Worm (Caenorhabditis elegans) whole organism, L1 larva: Measurements from ENCODE around the gene ZK563.7.

Experiments used
- F16B12.6 ChIP-seq: fragments of 150-350 bp; optimal IDR thresholded peaks from 2 replicates; lab custom pipeline; 2014; ENCODE audit warnings: missing biosample characterization, missing genetic modification characterization
- alr-1 ChIP-seq: fragments of 200-800 bp; sonication (Bioruptor generic); optimal IDR thresholded peaks from 2 replicates; lab custom pipeline; 2018; ENCODE audit warnings: borderline replicate concordance, mild to moderate bottlenecking, missing genetic modification characterization, missing compliant biosample characterization
- aly-2 ChIP-seq: fragments of 150-350 bp; optimal IDR thresholded peaks from 2 replicates; lab custom pipeline; 2014; ENCODE audit warnings: missing biosample characterization, missing genetic modification characterization
- ceh-63 ChIP-seq: fragments of 200-800 bp; sonication (Bioruptor generic); optimal IDR thresholded peaks from 2 replicates; lab custom pipeline; 2018; ENCODE audit warnings: mild to moderate bottlenecking, missing genetic modification characterization, missing compliant biosample characterization
- ceh-8 ChIP-seq: fragments of 200-800 bp; sonication (Bioruptor generic); optimal IDR thresholded peaks from 2 replicates; lab custom pipeline; 2018; ENCODE audit warnings: mild to moderate bottlenecking, missing genetic modification characterization, moderate library complexity, missing compliant biosample characterization
- ceh-82 ChIP-seq, 3 experiments: fragments of 150-350 bp in 1 of 3; sonication (generic microtip) in 2 of 3; optimal IDR thresholded peaks; 2 replicates each; lab custom pipeline; 2014 to 2017; ENCODE audit warnings: missing biosample characterization in 3 of 3, missing genetic modification characterization in 3 of 3
- ces-1 ChIP-seq: fragments of 150-350 bp; optimal IDR thresholded peaks from 2 replicates; lab custom pipeline; 2014; ENCODE audit warnings: missing biosample characterization, missing genetic modification reagents, missing genetic modification characterization
- dsc-1 ChIP-seq: sonication (generic microtip); optimal IDR thresholded peaks from 2 replicates; lab custom pipeline; 2016; ENCODE audit warnings: mild to moderate bottlenecking, missing genetic modification characterization, missing compliant biosample characterization
- efl-1 ChIP-seq, 4 experiments: fragments of 150-350 bp; optimal IDR thresholded peaks in 3 of 4; peaks in 1 of 4; 1 replicate in 1 of 4; 2 replicates in 3 of 4; lab custom pipeline; 2014; ENCODE audit warnings: missing biosample characterization in 2 of 4, missing genetic modification characterization in 2 of 4, missing genetic modification reagents in 2 of 4
- hlh-17 ChIP-seq: fragments of 200-800 bp; sonication (Bioruptor generic); optimal IDR thresholded peaks from 2 replicates; lab custom pipeline; 2018; ENCODE audit warnings: missing genetic modification characterization, mild to moderate bottlenecking, missing compliant biosample characterization, moderate library complexity, borderline replicate concordance
- jun-1 ChIP-seq: fragments of 150-350 bp; optimal IDR thresholded peaks from 2 replicates; lab custom pipeline; 2014; ENCODE audit warnings: missing biosample characterization, missing genetic modification reagents, missing genetic modification characterization
- lin-13 ChIP-seq: fragments of 150-350 bp; optimal IDR thresholded peaks from 2 replicates; lab custom pipeline; 2014; ENCODE audit warnings: missing biosample characterization, missing genetic modification reagents, missing genetic modification characterization
- lin-15B ChIP-seq: fragments of 150-350 bp; sonication (generic microtip); optimal IDR thresholded peaks from 3 replicates; lab custom pipeline; 2014; ENCODE audit warnings: missing biosample characterization, missing genetic modification characterization
- lin-35 ChIP-seq, 2 experiments: fragments of 150-350 bp; optimal IDR thresholded peaks; 2 replicates each; lab custom pipeline; 2014; ENCODE audit warnings: missing biosample characterization in 2 of 2, missing genetic modification characterization in 2 of 2, missing genetic modification reagents in 2 of 2
- lin-39 ChIP-seq: fragments of 150-350 bp; optimal IDR thresholded peaks from 2 replicates; lab custom pipeline; 2014; ENCODE audit warnings: missing biosample characterization, missing genetic modification reagents, missing genetic modification characterization
- lsy-2 ChIP-seq, 2 experiments: fragments of 150-350 bp; optimal IDR thresholded peaks; 2 replicates each; lab custom pipeline; 2014; ENCODE audit warnings: missing biosample characterization in 2 of 2, missing genetic modification characterization in 2 of 2
- mab-9 ChIP-seq: fragments of 200-800 bp; sonication (Bioruptor generic); IDR thresholded peaks from 2 replicates; pipeline ENCODE4 v1.3.6; 2022; ENCODE audit warnings: missing genetic modification reagents, missing genetic modification characterization, missing compliant biosample characterization
- mef-2 ChIP-seq: fragments of 150-350 bp; optimal IDR thresholded peaks from 2 replicates; lab custom pipeline; 2014; ENCODE audit warnings: missing biosample characterization, missing genetic modification characterization
- mep-1 ChIP-seq: fragments of 150-350 bp; optimal IDR thresholded peaks from 2 replicates; lab custom pipeline; 2014; ENCODE audit warnings: missing biosample characterization, missing genetic modification characterization
- nhr-11 ChIP-seq: fragments of 150-350 bp; optimal IDR thresholded peaks from 2 replicates; lab custom pipeline; 2014; ENCODE audit warnings: missing biosample characterization, missing genetic modification characterization
- nhr-12 ChIP-seq: sonication (generic microtip); optimal IDR thresholded peaks from 2 replicates; lab custom pipeline; 2017; ENCODE audit warnings: missing biosample characterization, missing genetic modification characterization
- nhr-19 ChIP-seq: fragments of 200-800 bp; sonication (Bioruptor generic); conservative IDR thresholded peaks from 2 replicates; pipeline ENCODE4 v1.3.6; 2022; ENCODE audit warnings: missing genetic modification characterization, missing compliant biosample characterization
- nhr-237 ChIP-seq: fragments of 150-350 bp; optimal IDR thresholded peaks from 2 replicates; lab custom pipeline; 2014; ENCODE audit warnings: missing biosample characterization, missing genetic modification characterization
- nhr-28 ChIP-seq: fragments of 150-350 bp; optimal IDR thresholded peaks from 2 replicates; lab custom pipeline; 2014; ENCODE audit warnings: missing biosample characterization, missing genetic modification characterization
- nhr-47 ChIP-seq: sonication (generic microtip); optimal IDR thresholded peaks from 2 replicates; lab custom pipeline; 2016; ENCODE audit warnings: mild to moderate bottlenecking, missing genetic modification characterization, moderate library complexity, missing compliant biosample characterization
- nhr-71 ChIP-seq: sonication (generic microtip); optimal IDR thresholded peaks from 2 replicates; lab custom pipeline; 2016; ENCODE audit warnings: mild to moderate bottlenecking, missing genetic modification characterization, moderate library complexity, missing compliant biosample characterization
- nhr-76 ChIP-seq: sonication (generic microtip); optimal IDR thresholded peaks from 2 replicates; lab custom pipeline; 2017; ENCODE audit warnings: missing biosample characterization, missing genetic modification characterization
- nhr-85 ChIP-seq: sonication (generic microtip); peaks from one replicate; lab custom pipeline; 2016; ENCODE audit warnings: missing genetic modification characterization, inconsistent platforms, missing compliant biosample characterization
- nhr-90 ChIP-seq: sonication (generic microtip); optimal IDR thresholded peaks from 2 replicates; lab custom pipeline; 2016; ENCODE audit warnings: mild to moderate bottlenecking, missing genetic modification characterization, missing compliant biosample characterization; ENCODE audit not compliant: poor library complexity
- skn-1 ChIP-seq: fragments of 150-350 bp; optimal IDR thresholded peaks from 2 replicates; lab custom pipeline; 2014; ENCODE audit warnings: missing biosample characterization, missing genetic modification characterization
- snu-23 ChIP-seq: sonication (generic microtip); optimal IDR thresholded peaks from 2 replicates; lab custom pipeline; 2016; ENCODE audit warnings: missing genetic modification characterization, missing compliant biosample characterization
- sup-37 ChIP-seq: fragments of 200-800 bp; sonication (Bioruptor generic); optimal IDR thresholded peaks from 2 replicates; lab custom pipeline; 2018; ENCODE audit warnings: mild to moderate bottlenecking, missing genetic modification characterization, missing compliant biosample characterization
- tbx-2 ChIP-seq: sonication (generic microtip); optimal IDR thresholded peaks from 2 replicates; lab custom pipeline; 2016; ENCODE audit warnings: missing genetic modification characterization, missing compliant biosample characterization
- unc-130 ChIP-seq: fragments of 150-350 bp; optimal IDR thresholded peaks from 2 replicates; lab custom pipeline; 2017; ENCODE audit warnings: missing biosample characterization, missing genetic modification characterization, inconsistent platforms
- unc-30 ChIP-seq: sonication (generic microtip); optimal IDR thresholded peaks from 2 replicates; lab custom pipeline; 2017; ENCODE audit warnings: missing biosample characterization, missing genetic modification characterization
- unc-86 ChIP-seq: sonication (generic microtip); optimal IDR thresholded peaks from 2 replicates; lab custom pipeline; 2016; ENCODE audit warnings: missing genetic modification characterization, missing compliant biosample characterization
- xbp-1 ChIP-seq: sonication (generic microtip); optimal IDR thresholded peaks from 2 replicates; lab custom pipeline; 2016; ENCODE audit warnings: missing genetic modification characterization, missing compliant biosample characterization
- zag-1 ChIP-seq: fragments of 150-350 bp; optimal IDR thresholded peaks from 2 replicates; lab custom pipeline; 2014; ENCODE audit warnings: missing biosample characterization, missing genetic modification characterization
- ztf-11 ChIP-seq, 2 experiments: sonication (generic microtip); optimal IDR thresholded peaks; 2 replicates each; lab custom pipeline; 2016 to 2017; ENCODE audit warnings: missing genetic modification characterization in 2 of 2, missing biosample characterization in 1 of 2, missing compliant biosample characterization in 1 of 2

Gene ZK563.7

ce11 chrX:3379114-3379513 is 1.2 kb upstream of the ZK563.7 start, which contains the start of gene sorf-1 (continued):
- TF ChIP-seq lin-39 (tag; lab: Kevin White, UChicago) (no peak), zag-1 (no peak), ceh-8 (GFP tag; lab: Kevin White, UChicago) (no peak), snu-23 (GFP tag; lab: Kevin White, UChicago) (peak; percentile 59), lin-15B (tag; lab: Kevin White, UChicago) (no peak), unc-86 (tag; lab: Kevin White, UChicago) (no peak), skn-1 (tag; lab: Kevin White, UChicago) (no peak), ztf-11 (tag; optimal IDR thresholded peaks at IDR 0.05; lab: Kevin White, UChicago) (peak in 1 of 2 experiments; percentile 56), unc-130 (tag; lab: Kevin White, UChicago) (no peak), nhr-237 (tag; lab: Kevin White, UChicago) (no peak), ces-1 (GFP tag; lab: Kevin White, UChicago) (no peak), nhr-12 (tag; lab: Kevin White, UChicago) (no peak), mep-1 (tag; lab: Kevin White, UChicago) (no peak), nhr-71 (tag; lab: Kevin White, UChicago) (peak; percentile 71), efl-1 (optimal IDR thresholded peaks at IDR 0.05; lab: Kevin White, UChicago) (peak; percentile 6 to 11), efl-1 (GFP tag; optimal IDR thresholded peaks at IDR 0.05 in 1 of 2; lab: Kevin White, UChicago) (peak in 1 of 2 experiments; percentile 74), lin-35 (GFP tag; optimal IDR thresholded peaks at IDR 0.05; lab: Kevin White, UChicago) (no peak), lsy-2 (tag; optimal IDR thresholded peaks at IDR 0.05; lab: Kevin White, UChicago) (peak in 1 of 2 experiments; percentile 23), tbx-2 (peak; percentile 56), aly-2 (tag; lab: Kevin White, UChicago) (no peak), ceh-63 (no peak), mef-2 (tag; lab: Kevin White, UChicago) (no peak), hlh-17 (GFP tag; lab: Kevin White, UChicago) (no peak), ceh-82 (tag; optimal IDR thresholded peaks at IDR 0.05; lab: Kevin White, UChicago) (no peak), alr-1 (tag; lab: Kevin White, UChicago) (no peak), F16B12.6 (tag; lab: Kevin White, UChicago) (no peak), xbp-1 (peak; percentile 42), sup-37 (GFP tag; lab: Kevin White, UChicago) (no peak), nhr-28 (tag; lab: Kevin White, UChicago) (no peak), nhr-47 (tag; lab: Kevin White, UChicago) (peak; percentile 58), nhr-19 (GFP tag; lab: Robert Waterston, UW) (peak; percentile 41), lin-13 (GFP tag; lab: Kevin White, UChicago) (no peak), nhr-11 (tag; lab: Kevin White, UChicago) (no peak), jun-1 (tag; lab: Kevin White, UChicago) (no peak)
- TF ChIP-seq, all 84 proteins: peak for 27

- no peak for TF ChIP-seq mab-9 (GFP tag; lab: Robert Waterston, UW)
- no peak for TF ChIP-seq lin-39 (tag; lab: Kevin White, UChicago)
- no peak for TF ChIP-seq nhr-76
- no peak for TF ChIP-seq tbx-2
- no peak for TF ChIP-seq nhr-90 (tag; lab: Kevin White, UChicago)
- no peak for TF ChIP-seq nhr-12 (tag; lab: Kevin White, UChicago)
- no peak for TF ChIP-seq unc-30 (tag; lab: Kevin White, UChicago)
- TF ChIP-seq nhr-237 (tag; lab: Kevin White, UChicago) = no peak
- TF ChIP-seq lsy-2 (tag; optimal IDR thresholded peaks at IDR 0.05; lab: Kevin White, UChicago) = no peak
- TF ChIP-seq unc-86 (tag; lab: Kevin White, UChicago) = no peak
- no peak for TF ChIP-seq lin-15B (tag; lab: Kevin White, UChicago)
- TF ChIP-seq dsc-1 = no peak
- no peak for TF ChIP-seq nhr-85 (tag; lab: Kevin White, UChicago)
Measured at ce11 chrX:3385362-3385761, 5.1 kb downstream of the ZK563.7 start, which contains the start of gene acp-1. Gene acp-1, minus strand, starts transcription at chrX:3385462.
